Worm (Caenorhabditis elegans) whole organism, L2 larva: ENCODE results near the gene R04B5.6.

ENCODE experiments used
- C34F6.9 ChIP-seq: fragments of 150-350 bp; optimal IDR thresholded peaks from 2 replicates; lab custom pipeline; 2014; ENCODE audit warnings: missing biosample characterization, missing genetic modification characterization
- F13H6.1 ChIP-seq: sonication (generic microtip); optimal IDR thresholded peaks from 2 replicates; lab custom pipeline; 2016; ENCODE audit warnings: missing genetic modification characterization, missing compliant biosample characterization
- R02D3.7 ChIP-seq: fragments of 150-350 bp; optimal IDR thresholded peaks from 2 replicates; lab custom pipeline; 2014; ENCODE audit warnings: missing biosample characterization, missing genetic modification characterization
- Y55F3AM.14 ChIP-seq: fragments of 200-800 bp; sonication (Bioruptor generic); optimal IDR thresholded peaks from 2 replicates; lab custom pipeline; 2018; ENCODE audit warnings: mild to moderate bottlenecking, missing genetic modification characterization, missing compliant biosample characterization
- ZK546.5 ChIP-seq: sonication (generic microtip); optimal IDR thresholded peaks from 2 replicates; lab custom pipeline; 2017; ENCODE audit warnings: missing biosample characterization, missing genetic modification characterization
- alr-1 ChIP-seq: fragments of 150-350 bp; optimal IDR thresholded peaks from 2 replicates; lab custom pipeline; 2014; ENCODE audit warnings: missing biosample characterization, missing genetic modification characterization
- aly-2 ChIP-seq: fragments of 150-350 bp; optimal IDR thresholded peaks from 2 replicates; lab custom pipeline; 2014; ENCODE audit warnings: missing biosample characterization, missing genetic modification characterization
- ama-1 ChIP-seq: fragments of 150-350 bp; optimal IDR thresholded peaks from 2 replicates; lab custom pipeline; 2018; ENCODE audit warnings: inconsistent platforms
- blmp-1 ChIP-seq: sonication (generic microtip); optimal IDR thresholded peaks from 2 replicates; lab custom pipeline; 2017; ENCODE audit warnings: missing genetic modification characterization, mild to moderate bottlenecking, missing compliant biosample characterization, antibody characterized with exemption, moderate library complexity; ENCODE audit not compliant: insufficient read depth
- ceh-16 ChIP-seq: fragments of 150-350 bp; optimal IDR thresholded peaks from 2 replicates; lab custom pipeline; 2014; ENCODE audit warnings: missing biosample characterization, missing genetic modification characterization
- ceh-82 ChIP-seq: fragments of 150-350 bp; optimal IDR thresholded peaks from 2 replicates; lab custom pipeline; 2014; ENCODE audit warnings: missing biosample characterization, missing genetic modification characterization
- crh-2 ChIP-seq: sonication (generic microtip); optimal IDR thresholded peaks from 2 replicates; lab custom pipeline; 2017; ENCODE audit warnings: missing biosample characterization, missing genetic modification characterization
- dmd-4 ChIP-seq: sonication (generic microtip); optimal IDR thresholded peaks from 2 replicates; lab custom pipeline; 2017; ENCODE audit warnings: missing biosample characterization, missing genetic modification characterization
- elt-1 ChIP-seq: fragments of 150-350 bp; optimal IDR thresholded peaks from 2 replicates; lab custom pipeline; 2014; ENCODE audit warnings: missing biosample characterization, missing genetic modification characterization
- elt-3 ChIP-seq: sonication (generic microtip); optimal IDR thresholded peaks from 2 replicates; lab custom pipeline; 2017; ENCODE audit warnings: missing biosample characterization, missing genetic modification characterization
- fos-1 ChIP-seq: fragments of 150-350 bp; optimal IDR thresholded peaks from 2 replicates; lab custom pipeline; 2014; ENCODE audit warnings: missing biosample characterization, missing genetic modification characterization
- gmeb-1 ChIP-seq: fragments of 150-350 bp; optimal IDR thresholded peaks from 2 replicates; lab custom pipeline; 2014; ENCODE audit warnings: missing biosample characterization, missing genetic modification characterization
- lin-11 ChIP-seq: fragments of 150-350 bp; sonication (generic microtip); optimal IDR thresholded peaks from 2 replicates; lab custom pipeline; 2014; ENCODE audit warnings: missing biosample characterization, missing genetic modification characterization, inconsistent platforms, mixed read lengths
- lin-13 ChIP-seq: fragments of 150-350 bp; optimal IDR thresholded peaks from 2 replicates; lab custom pipeline; 2014; ENCODE audit warnings: missing biosample characterization, missing genetic modification reagents, missing genetic modification characterization
- lin-39 ChIP-seq: fragments of 150-350 bp; optimal IDR thresholded peaks from 2 replicates; lab custom pipeline; 2014; ENCODE audit warnings: missing biosample characterization, missing genetic modification reagents, missing genetic modification characterization
- lsy-2 ChIP-seq, 2 experiments: fragments of 150-350 bp in 1 of 2; sonication (generic microtip) in 1 of 2; optimal IDR thresholded peaks; 2 replicates each; lab custom pipeline; 2014 to 2017; ENCODE audit warnings: missing biosample characterization in 2 of 2, missing genetic modification characterization in 2 of 2
- mab-5 ChIP-seq: fragments of 150-350 bp; optimal IDR thresholded peaks from 2 replicates; lab custom pipeline; 2014; ENCODE audit warnings: missing biosample characterization, missing genetic modification characterization
- mbf-1 ChIP-seq: sonication (generic microtip); optimal IDR thresholded peaks from 2 replicates; lab custom pipeline; 2017; ENCODE audit warnings: missing biosample characterization, missing genetic modification characterization
- mdl-1 ChIP-seq, 2 experiments: fragments of 150-350 bp in 1 of 2; sonication (generic microtip) in 1 of 2; optimal IDR thresholded peaks; 2 replicates each; lab custom pipeline; 2017; ENCODE audit warnings: missing biosample characterization in 2 of 2, missing genetic modification characterization in 2 of 2
- nhr-10 ChIP-seq: sonication (generic microtip); optimal IDR thresholded peaks from 2 replicates; lab custom pipeline; 2017; ENCODE audit warnings: missing biosample characterization, missing genetic modification characterization
- nhr-11 ChIP-seq: fragments of 150-350 bp; optimal IDR thresholded peaks from 2 replicates; lab custom pipeline; 2014; ENCODE audit warnings: missing biosample characterization, missing genetic modification characterization
- nhr-12 ChIP-seq: fragments of 150-350 bp; optimal IDR thresholded peaks from 2 replicates; lab custom pipeline; 2014; ENCODE audit warnings: missing biosample characterization, missing genetic modification characterization
- nhr-129 ChIP-seq: fragments of 150-350 bp; optimal IDR thresholded peaks from 2 replicates; lab custom pipeline; 2014; ENCODE audit warnings: missing biosample characterization, missing genetic modification characterization
- nhr-21 ChIP-seq: fragments of 150-350 bp; optimal IDR thresholded peaks from 2 replicates; lab custom pipeline; 2014; ENCODE audit warnings: missing biosample characterization, missing genetic modification characterization
- nhr-23 ChIP-seq: fragments of 150-350 bp; optimal IDR thresholded peaks from 2 replicates; lab custom pipeline; 2014; ENCODE audit warnings: missing biosample characterization, missing genetic modification reagents, missing genetic modification characterization
- nhr-237 ChIP-seq: fragments of 150-350 bp; optimal IDR thresholded peaks from 2 replicates; lab custom pipeline; 2014; ENCODE audit warnings: missing biosample characterization, missing genetic modification characterization
- nhr-25 ChIP-seq: fragments of 150-350 bp; sonication (generic microtip); optimal IDR thresholded peaks from 3 replicates; lab custom pipeline; 2014; ENCODE audit warnings: missing biosample characterization, missing genetic modification characterization
- nhr-6 ChIP-seq: fragments of 150-350 bp; optimal IDR thresholded peaks from 2 replicates; lab custom pipeline; 2014; ENCODE audit warnings: missing biosample characterization, missing genetic modification characterization
- nhr-77 ChIP-seq: fragments of 150-350 bp; optimal IDR thresholded peaks from 2 replicates; lab custom pipeline; 2014; ENCODE audit warnings: missing biosample characterization, missing genetic modification characterization
- peb-1 ChIP-seq: fragments of 150-350 bp; optimal IDR thresholded peaks from 2 replicates; lab custom pipeline; 2014; ENCODE audit warnings: missing biosample characterization, missing genetic modification characterization
- sem-4 ChIP-seq: fragments of 150-350 bp; optimal IDR thresholded peaks from 2 replicates; lab custom pipeline; 2014; ENCODE audit warnings: missing biosample characterization, missing genetic modification reagents, missing genetic modification characterization
- skn-1 ChIP-seq: sonication (generic microtip); optimal IDR thresholded peaks from 2 replicates; lab custom pipeline; 2017; ENCODE audit warnings: missing biosample characterization, missing genetic modification characterization
- sma-3 ChIP-seq: sonication (generic microtip); optimal IDR thresholded peaks from 2 replicates; lab custom pipeline; 2016; ENCODE audit warnings: missing genetic modification reagents, missing genetic modification characterization, missing compliant biosample characterization
- sma-9 ChIP-seq, 2 experiments: fragments of 150-350 bp in 1 of 2; sonication (generic microtip) in 1 of 2; optimal IDR thresholded peaks; 2 replicates each; lab custom pipeline; 2014 to 2016; ENCODE audit warnings: missing genetic modification characterization in 2 of 2, mild to moderate bottlenecking in 1 of 2, missing biosample characterization in 1 of 2, missing compliant biosample characterization in 1 of 2, missing genetic modification reagents in 1 of 2, moderate library complexity in 1 of 2
- snpc-4 ChIP-seq: fragments of 150-350 bp; optimal IDR thresholded peaks from 2 replicates; lab custom pipeline; 2014; ENCODE audit warnings: missing biosample characterization, missing genetic modification characterization
- unc-39 ChIP-seq: fragments of 150-350 bp; optimal IDR thresholded peaks from 2 replicates; lab custom pipeline; 2014; ENCODE audit warnings: missing biosample characterization, missing genetic modification characterization
- unc-55 ChIP-seq: fragments of 150-350 bp; sonication (generic microtip); optimal IDR thresholded peaks from 3 replicates; lab custom pipeline; 2014; ENCODE audit warnings: missing biosample characterization, missing genetic modification reagents, missing genetic modification characterization
- unc-62 ChIP-seq: fragments of 150-350 bp; optimal IDR thresholded peaks from 2 replicates; lab custom pipeline; 2014; ENCODE audit warnings: missing biosample characterization, missing genetic modification reagents, missing genetic modification characterization
- zag-1 ChIP-seq: fragments of 150-350 bp; optimal IDR thresholded peaks from 2 replicates; lab custom pipeline; 2014; ENCODE audit warnings: missing biosample characterization, missing genetic modification characterization
- ztf-1 ChIP-seq: fragments of 200-800 bp; sonication (Bioruptor generic); conservative IDR thresholded peaks from 2 replicates; pipeline ENCODE4 v1.3.6; 2022; ENCODE audit warnings: missing genetic modification characterization, missing compliant biosample characterization
- ztf-11 ChIP-seq: sonication (generic microtip); optimal IDR thresholded peaks from 2 replicates; lab custom pipeline; 2017; ENCODE audit warnings: missing biosample characterization, missing genetic modification characterization
- ztf-4 ChIP-seq: fragments of 150-350 bp; optimal IDR thresholded peaks from 2 replicates; lab custom pipeline; 2014; ENCODE audit warnings: missing biosample characterization, missing genetic modification characterization

R04B5.6 gene

ce11 chrV:10084864-10085263 is at the start of gene R04B5.6:
R04B5.6 (plus strand) TSS chrV:10085164.
- TF ChIP-seq nhr-6 (tag; lab: Kevin White, UChicago) (no peak), elt-3 (tag; lab: Kevin White, UChicago) (no peak)

DNA sequence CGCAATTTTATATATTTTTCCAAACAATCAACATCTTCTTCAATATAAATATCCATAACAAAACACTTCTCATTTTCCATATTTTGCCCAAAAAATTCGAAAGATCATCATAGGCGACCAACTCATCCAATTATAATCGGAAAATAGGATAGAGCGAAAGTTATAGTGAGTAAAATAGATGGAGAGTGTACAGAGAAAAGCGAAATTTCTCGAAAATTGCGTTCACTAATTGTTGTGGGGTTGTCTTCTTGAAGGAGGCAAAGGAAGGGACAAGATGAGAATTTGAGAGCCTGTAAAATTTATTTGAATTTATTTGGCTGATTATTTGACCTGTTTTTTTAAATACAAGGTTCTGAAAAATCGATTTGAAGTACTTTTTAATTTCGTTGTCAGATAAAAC is 49.4 kb upstream of the R04B5.6 start:
- TF ChIP-seq ceh-82 (tag; lab: Kevin White, UChicago), result no peak
- no peak for TF ChIP-seq mbf-1 (tag; lab: Kevin White, UChicago)
- TF ChIP-seq C34F6.9 (tag; lab: Kevin White, UChicago), result no peak
- TF ChIP-seq sma-9 (GFP tag; optimal IDR thresholded peaks at IDR 0.05; lab: Kevin White, UChicago), result no peak
- TF ChIP-seq sma-9 (tag; optimal IDR thresholded peaks at IDR 0.05; lab: Kevin White, UChicago), result no peak
- peak; percentile 32 for TF ChIP-seq blmp-1 (tag; lab: Kevin White, UChicago)
- no peak for TF ChIP-seq lin-39 (tag; lab: Kevin White, UChicago)
- TF ChIP-seq nhr-25, result peak; percentile 55
- no peak for TF ChIP-seq ztf-11
- no peak for TF ChIP-seq skn-1 (tag; lab: Kevin White, UChicago)
- no peak for TF ChIP-seq zag-1 (tag; lab: Kevin White, UChicago)
- no peak for TF ChIP-seq unc-39 (tag; lab: Kevin White, UChicago)
- no peak for TF ChIP-seq nhr-237
- TF ChIP-seq aly-2, result no peak
- TF ChIP-seq nhr-6 (tag; lab: Kevin White, UChicago), result no peak
- no peak for TF ChIP-seq nhr-129 (tag; lab: Kevin White, UChicago)
- TF ChIP-seq lsy-2 (tag; optimal IDR thresholded peaks at IDR 0.05; lab: Kevin White, UChicago), result peak in 1 of 2 experiments; percentile 17
- TF ChIP-seq ZK546.5 (tag; lab: Kevin White, UChicago), result no peak
- TF ChIP-seq nhr-11 (tag; lab: Kevin White, UChicago), result no peak
- TF ChIP-seq lin-13 (GFP tag; lab: Kevin White, UChicago), result no peak
- TF ChIP-seq F13H6.1 (tag; lab: Kevin White, UChicago), result no peak
- no peak for TF ChIP-seq sem-4
- no peak for TF ChIP-seq nhr-23 (tag; lab: Kevin White, UChicago)
- TF ChIP-seq peb-1 (tag; lab: Kevin White, UChicago), result no peak
- TF ChIP-seq Y55F3AM.14, result no peak
- TF ChIP-seq ama-1 (lab: Kevin White, UChicago), result no peak

ce11 chrV:10036275-10036674 is 48.7 kb upstream of the R04B5.6 start, which contains the start of gene T06E8.2:
T06E8.2 (minus strand) TSS chrV:10036413.
- TF ChIP-seq nhr-11 (tag; lab: Kevin White, UChicago) (no peak), snpc-4 (tag; lab: Kevin White, UChicago) (peak; percentile 33), nhr-23 (tag; lab: Kevin White, UChicago) (no peak), lin-11 (tag; lab: Kevin White, UChicago) (no peak), nhr-6 (tag; lab: Kevin White, UChicago) (no peak), nhr-10 (tag; lab: Kevin White, UChicago) (no peak), unc-62 (no peak), nhr-237 (no peak), aly-2 (no peak), ceh-16 (tag; lab: Kevin White, UChicago) (no peak), skn-1 (tag; lab: Kevin White, UChicago) (no peak), fos-1 (tag; lab: Kevin White, UChicago) (no peak), peb-1 (tag; lab: Kevin White, UChicago) (peak; percentile 41), unc-55 (GFP tag; lab: Kevin White, UChicago) (no peak), nhr-25 (peak; percentile 7), sma-3 (peak; percentile 43), elt-1 (tag; lab: Kevin White, UChicago) (no peak), lsy-2 (tag; optimal IDR thresholded peaks at IDR 0.05; lab: Kevin White, UChicago) (peak in 1 of 2 experiments; percentile 69), alr-1 (no peak), elt-3 (tag; lab: Kevin White, UChicago) (no peak), nhr-12 (tag; lab: Kevin White, UChicago) (no peak), nhr-21 (tag; lab: Kevin White, UChicago) (no peak), ZK546.5 (tag; lab: Kevin White, UChicago) (no peak), sem-4 (peak; percentile 27), mab-5 (no peak), C34F6.9 (tag; lab: Kevin White, UChicago) (peak; percentile 50), ztf-4 (tag; lab: Kevin White, UChicago) (no peak), nhr-129 (tag; lab: Kevin White, UChicago) (peak; percentile 66), nhr-77 (tag; lab: Kevin White, UChicago) (no peak), gmeb-1 (tag; lab: Kevin White, UChicago) (no peak), F13H6.1 (tag; lab: Kevin White, UChicago) (peak; percentile 85), lin-13 (GFP tag; lab: Kevin White, UChicago) (no peak), dmd-4 (no peak), Y55F3AM.14 (no peak), ztf-1 (no peak), zag-1 (tag; lab: Kevin White, UChicago) (no peak), crh-2 (no peak), ama-1 (lab: Kevin White, UChicago) (no peak), ceh-82 (tag; lab: Kevin White, UChicago) (no peak), blmp-1 (tag; lab: Kevin White, UChicago) (no peak), mdl-1 (tag; optimal IDR thresholded peaks at IDR 0.05; lab: Kevin White, UChicago) (no peak), unc-39 (tag; lab: Kevin White, UChicago) (no peak), R02D3.7 (no peak), ztf-11 (no peak)
